Worm (Caenorhabditis elegans): ENCODE data around the gene srg-13.

DNA sequence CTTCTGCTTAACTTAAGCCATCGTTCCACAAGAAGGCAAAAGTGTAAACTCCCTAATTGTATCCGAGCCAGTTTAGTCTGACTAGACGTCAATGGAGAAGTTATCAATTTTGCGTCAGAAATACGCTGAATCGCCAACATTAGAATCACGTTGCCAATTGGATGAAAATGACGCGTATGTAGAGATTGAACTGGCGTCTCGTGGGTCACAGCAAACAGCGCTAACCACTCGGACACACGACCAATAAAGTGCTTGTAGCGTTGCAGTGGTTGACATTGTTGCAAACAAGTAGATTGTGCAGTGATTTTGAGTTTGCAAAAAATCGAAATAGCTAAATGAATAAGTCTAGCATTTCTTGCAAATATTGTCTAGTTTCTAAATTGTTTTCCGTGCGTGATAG lies 17.5 kb downstream of the srg-13 start:
- TF ChIP-seq ets-7 (tag; optimal IDR thresholded peaks at IDR 0.05): peak; percentile 32
- TF ChIP-seq flt-1 (GFP tag; IDR thresholded peaks at IDR 0.05): peak; percentile 76
- peak; percentile 84 for TF ChIP-seq ceh-36 (tag; optimal IDR thresholded peaks at IDR 0.05)
- TF ChIP-seq ama-1 (optimal IDR thresholded peaks at IDR 0.05): no peak
- TF ChIP-seq hmbx-1 (tag; optimal IDR thresholded peaks at IDR 0.05): peak; percentile 44
- no peak; the same call in 1 of the 2 replicates for TF ChIP-seq sea-1 (GFP tag; conservative IDR thresholded peaks at IDR 0.05)
- peak; percentile 91 for TF ChIP-seq hmg-4 (GFP tag; optimal IDR thresholded peaks at IDR 0.05)
- TF ChIP-seq tbx-11 (GFP tag; IDR thresholded peaks at IDR 0.05): peak; percentile 83
- TF ChIP-seq pes-1 (GFP tag; IDR thresholded peaks at IDR 0.05): no peak
